Fruit fly (Drosophila melanogaster) whole organism, embryonic: Measurements from ENCODE around the gene SelG.

Experiments
- Antp ChIP-seq: fragments of 200-800 bp; sonication (Bioruptor generic); optimal IDR thresholded peaks from 3 replicates; lab custom pipeline; 2016; ENCODE audit warnings: missing biosample characterization, missing genetic modification characterization
- BEAF-32 ChIP-seq: fragments of 200-800 bp; sonication (Bioruptor generic); optimal IDR thresholded peaks from 3 replicates; lab custom pipeline; 2017; ENCODE audit warnings: missing biosample characterization, missing genetic modification characterization, mild to moderate bottlenecking, moderate library complexity, missing genetic modification reagents
- CG12299 ChIP-seq: fragments of 200-800 bp; sonication (Bioruptor generic); optimal IDR thresholded peaks from 2 replicates; lab custom pipeline; 2018; ENCODE audit warnings: missing biosample characterization, mild to moderate bottlenecking, missing genetic modification characterization
- CG12391 ChIP-seq: fragments of 200-800 bp; sonication (Bioruptor generic); optimal IDR thresholded peaks from 3 replicates; lab custom pipeline; 2018; ENCODE audit warnings: missing biosample characterization, mild to moderate bottlenecking, missing genetic modification characterization, moderate library complexity
- CG12769 ChIP-seq: fragments of 200-800 bp; sonication (Bioruptor generic); optimal IDR thresholded peaks from 2 replicates; lab custom pipeline; 2019; ENCODE audit warnings: missing biosample characterization, mild to moderate bottlenecking, missing genetic modification characterization, moderate library complexity
- CG14014 ChIP-seq: fragments of 200-800 bp; sonication (Bioruptor generic); IDR thresholded peaks from 2 replicates; pipeline ENCODE4 v1.3.6; 2022; ENCODE audit warnings: missing biosample characterization, missing genetic modification characterization
- CG15514 ChIP-seq: fragments of 200-800 bp; sonication (Bioruptor generic); optimal IDR thresholded peaks from 3 replicates; lab custom pipeline; 2017; ENCODE audit warnings: missing biosample characterization, missing genetic modification characterization, mild to moderate bottlenecking, moderate library complexity, missing genetic modification reagents
- CG1647 ChIP-seq: fragments of 200-800 bp; sonication (Bioruptor generic); optimal IDR thresholded peaks from 3 replicates; lab custom pipeline; 2016; ENCODE audit warnings: missing biosample characterization, missing genetic modification characterization
- CG17912 ChIP-seq: fragments of 200-800 bp; sonication (Bioruptor generic); optimal IDR thresholded peaks from 2 replicates; lab custom pipeline; 2018; ENCODE audit warnings: missing biosample characterization, mild to moderate bottlenecking, missing genetic modification characterization
- CG18262 ChIP-seq: fragments of 200-800 bp; optimal IDR thresholded peaks from 3 replicates; lab custom pipeline; 2019; ENCODE audit warnings: missing biosample characterization, mild to moderate bottlenecking, missing genetic modification characterization, moderate library complexity
- CG2116 ChIP-seq: fragments of 200-800 bp; sonication (Bioruptor generic); optimal IDR thresholded peaks from 3 replicates; lab custom pipeline; 2018; ENCODE audit warnings: missing biosample characterization, mild to moderate bottlenecking, missing genetic modification characterization
- CG33213 ChIP-seq: fragments of 200-800 bp; sonication (Bioruptor generic); optimal IDR thresholded peaks from 3 replicates; lab custom pipeline; 2016; ENCODE audit warnings: missing biosample characterization, missing genetic modification characterization
- CG3838 ChIP-seq: fragments of 200-800 bp; sonication (Bioruptor generic); optimal IDR thresholded peaks from 3 replicates; lab custom pipeline; 2016; ENCODE audit warnings: missing biosample characterization, missing genetic modification characterization
- CG6765 ChIP-seq: fragments of 200-800 bp; sonication (Bioruptor generic); optimal IDR thresholded peaks from 3 replicates; lab custom pipeline; 2017; ENCODE audit warnings: missing biosample characterization, mild to moderate bottlenecking, missing genetic modification characterization
- CG7357 ChIP-seq: fragments of 200-800 bp; sonication (Bioruptor generic); IDR thresholded peaks from 3 replicates; pipeline ENCODE4 v1.3.6; 2022; ENCODE audit warnings: missing biosample characterization, missing genetic modification characterization
- CG7372 ChIP-seq: fragments of 200-800 bp; sonication (Bioruptor generic); IDR thresholded peaks from 2 replicates; pipeline ENCODE4 v1.3.6; 2022; ENCODE audit warnings: missing biosample characterization, missing genetic modification characterization
- CG7928 ChIP-seq: fragments of 200-800 bp; sonication (Bioruptor generic); optimal IDR thresholded peaks from 2 replicates; lab custom pipeline; 2017; ENCODE audit warnings: missing biosample characterization, mild to moderate bottlenecking, missing genetic modification characterization
- CG9609 ChIP-seq: fragments of 200-800 bp; sonication (Bioruptor generic); optimal IDR thresholded peaks from 3 replicates; lab custom pipeline; 2016; ENCODE audit warnings: missing biosample characterization, missing genetic modification characterization
- Camta ChIP-seq: fragments of 200-800 bp; sonication (Bioruptor generic); optimal IDR thresholded peaks from 2 replicates; lab custom pipeline; 2016; ENCODE audit warnings: missing biosample characterization, missing genetic modification characterization
- Dad ChIP-seq: fragments of 200-800 bp; sonication (Bioruptor generic); optimal IDR thresholded peaks from 3 replicates; lab custom pipeline; 2016; ENCODE audit warnings: missing biosample characterization, missing genetic modification characterization
- Dp ChIP-seq: fragments of 200-800 bp; sonication (Bioruptor generic); optimal IDR thresholded peaks from 2 replicates; lab custom pipeline; 2018; ENCODE audit warnings: missing biosample characterization, mild to moderate bottlenecking, missing genetic modification characterization, moderate library complexity
- Drgx ChIP-seq: fragments of 200-800 bp; sonication (Bioruptor generic); IDR thresholded peaks from 2 replicates; pipeline ENCODE4 v1.3.6; 2022; ENCODE audit warnings: missing biosample characterization, missing genetic modification characterization
- E2f1 ChIP-seq: fragments of 200-800 bp; sonication (Bioruptor generic); IDR thresholded peaks from 2 replicates; pipeline ENCODE4 v1.3.6; 2022; ENCODE audit warnings: missing biosample characterization, missing genetic modification characterization
- GATAe ChIP-seq: fragments of 200-800 bp; sonication (Bioruptor generic); conservative IDR thresholded peaks from 2 replicates; pipeline ENCODE4 v1.3.6; 2022; ENCODE audit warnings: missing biosample characterization, missing genetic modification characterization
- Hsf ChIP-seq: fragments of 200-800 bp; sonication (Bioruptor generic); optimal IDR thresholded peaks from 3 replicates; lab custom pipeline; 2016; ENCODE audit warnings: missing biosample characterization, missing genetic modification characterization
- Max ChIP-seq: fragments of 200-800 bp; sonication (Bioruptor generic); optimal IDR thresholded peaks from 2 replicates; lab custom pipeline; 2016; ENCODE audit warnings: missing biosample characterization, mild to moderate bottlenecking, missing genetic modification characterization
- ac ChIP-seq: fragments of 200-800 bp; sonication (Bioruptor generic); optimal IDR thresholded peaks from 3 replicates; lab custom pipeline; 2017; ENCODE audit warnings: missing biosample characterization, mild to moderate bottlenecking, missing genetic modification characterization
- cato ChIP-seq: fragments of 200-800 bp; sonication (Bioruptor generic); optimal IDR thresholded peaks from 2 replicates; lab custom pipeline; 2016; ENCODE audit warnings: missing biosample characterization, missing genetic modification characterization, borderline replicate concordance
- chif ChIP-seq, 2 experiments: fragments of 200-800 bp; sonication (Bioruptor generic); optimal IDR thresholded peaks; 3 replicates each; lab custom pipeline; 2016; ENCODE audit warnings: missing biosample characterization in 2 of 2, missing genetic modification characterization in 2 of 2
- dmrt11E ChIP-seq: fragments of 200-800 bp; sonication (Bioruptor generic); optimal IDR thresholded peaks from 3 replicates; lab custom pipeline; 2018; ENCODE audit warnings: missing biosample characterization, mild to moderate bottlenecking, missing genetic modification characterization, moderate library complexity
- ems ChIP-seq: fragments of 200-800 bp; sonication (Bioruptor generic); optimal IDR thresholded peaks from 3 replicates; lab custom pipeline; 2016; ENCODE audit warnings: missing biosample characterization, missing genetic modification characterization
- eyg ChIP-seq: fragments of 200-800 bp; sonication (Bioruptor generic); optimal IDR thresholded peaks from 3 replicates; lab custom pipeline; 2016; ENCODE audit warnings: missing biosample characterization, missing genetic modification characterization
- fd3F ChIP-seq: fragments of 200-800 bp; sonication (Bioruptor generic); optimal IDR thresholded peaks from 2 replicates; lab custom pipeline; 2018; ENCODE audit warnings: missing biosample characterization, mild to moderate bottlenecking, missing genetic modification characterization, moderate library complexity
- gsb-n ChIP-seq: fragments of 200-800 bp; sonication (Bioruptor generic); optimal IDR thresholded peaks from 3 replicates; lab custom pipeline; 2018; ENCODE audit warnings: missing biosample characterization, mild to moderate bottlenecking, missing genetic modification characterization
- kah ChIP-seq: fragments of 200-800 bp; sonication (Bioruptor generic); optimal IDR thresholded peaks from 2 replicates; lab custom pipeline; 2018; ENCODE audit warnings: missing biosample characterization, mild to moderate bottlenecking, missing genetic modification characterization
- lilli ChIP-seq: fragments of 200-800 bp; sonication (Bioruptor generic); optimal IDR thresholded peaks from 3 replicates; lab custom pipeline; 2016; ENCODE audit warnings: missing biosample characterization, missing genetic modification characterization
- mirr ChIP-seq: fragments of 200-800 bp; sonication (Bioruptor generic); optimal IDR thresholded peaks from 3 replicates; lab custom pipeline; 2018; ENCODE audit warnings: missing biosample characterization, mild to moderate bottlenecking, missing genetic modification characterization
- mld ChIP-seq: fragments of 200-800 bp; sonication (Bioruptor generic); IDR thresholded peaks from 3 replicates; pipeline ENCODE4 v1.3.6; 2022; ENCODE audit warnings: missing biosample characterization, missing genetic modification characterization; ENCODE audit not compliant: partially characterized antibody
- nmo ChIP-seq: fragments of 200-800 bp; sonication (Bioruptor generic); optimal IDR thresholded peaks from 2 replicates; lab custom pipeline; 2018; ENCODE audit warnings: missing biosample characterization, mild to moderate bottlenecking, missing genetic modification characterization, moderate library complexity
- nom ChIP-seq: fragments of 200-800 bp; sonication (Bioruptor generic); optimal IDR thresholded peaks from 2 replicates; lab custom pipeline; 2017; ENCODE audit warnings: missing biosample characterization, missing genetic modification characterization, mild to moderate bottlenecking, moderate library complexity, missing genetic modification reagents
- p53 ChIP-seq: fragments of 200-800 bp; sonication (Bioruptor generic); optimal IDR thresholded peaks from 2 replicates; lab custom pipeline; 2016; ENCODE audit warnings: missing biosample characterization, missing genetic modification characterization
- pb ChIP-seq: fragments of 200-800 bp; sonication (Bioruptor generic); optimal IDR thresholded peaks from 3 replicates; lab custom pipeline; 2016; ENCODE audit warnings: missing biosample characterization, missing genetic modification characterization
- sc ChIP-seq, 3 experiments: fragments of >200 bp in 2 of 3; fragments of 200-800 bp in 1 of 3; sonication (Bioruptor generic) in 1 of 3; optimal IDR thresholded peaks; 2 replicates in 2 of 3; 3 replicates in 1 of 3; lab custom pipeline; 2017; ENCODE audit warnings: mild to moderate bottlenecking in 1 of 3, missing biosample characterization in 1 of 3, missing genetic modification characterization in 1 of 3, missing genetic modification reagents in 1 of 3
- so ChIP-seq: fragments of 200-800 bp; sonication (Bioruptor generic); IDR thresholded peaks from 3 replicates; pipeline ENCODE4 v1.3.6; 2022; ENCODE audit warnings: missing biosample characterization, missing genetic modification characterization
- sob ChIP-seq: fragments of 200-800 bp; sonication (Bioruptor generic); IDR thresholded peaks from 2 replicates; pipeline ENCODE4 v1.3.6; 2022; ENCODE audit warnings: missing biosample characterization, missing genetic modification characterization
- tll ChIP-seq, 2 experiments: fragments of 200-800 bp in 1 of 2; fragments of >200 bp in 1 of 2; sonication (Bioruptor generic) in 1 of 2; optimal IDR thresholded peaks; 2 replicates each; lab custom pipeline; 2017 to 2019; ENCODE audit warnings: missing biosample characterization in 2 of 2, missing genetic modification characterization in 2 of 2, mild to moderate bottlenecking in 1 of 2, moderate library complexity in 1 of 2
- unpg ChIP-seq: fragments of 200-800 bp; sonication (Bioruptor generic); optimal IDR thresholded peaks from 3 replicates; lab custom pipeline; 2018; ENCODE audit warnings: missing biosample characterization, mild to moderate bottlenecking, missing genetic modification characterization, moderate library complexity
- usp ChIP-seq: fragments of >200 bp; optimal IDR thresholded peaks from 2 replicates; lab custom pipeline; 2017; ENCODE audit warnings: missing biosample characterization, missing genetic modification characterization
- zfh1 ChIP-seq: fragments of 200-800 bp; sonication (Bioruptor generic); IDR thresholded peaks from 3 replicates; pipeline ENCODE4 v1.3.6; 2022; ENCODE audit warnings: missing biosample characterization, missing genetic modification characterization

Gene SelG

dm6 chrX:11854758-11855465 is 32.2 kb upstream of the SelG start, which contains the start of the genes CG10347 and ATP7 (continued):
- TF ChIP-seq Hsf (GFP tag; lab: Kevin White, UChicago) (peak; percentile 39), ac (GFP tag; lab: Kevin White, UChicago) (no peak), nom (GFP tag; lab: Kevin White, UChicago) (peak; percentile 47), CG15514 (GFP tag; lab: Kevin White, UChicago) (peak; percentile 63), CG14014 (GFP tag; lab: Robert Waterston, UW) (no peak), p53 (GFP tag; lab: Kevin White, UChicago) (peak; percentile 43), so (GFP tag; lab: Robert Waterston, UW) (no peak), Camta (GFP tag; lab: Kevin White, UChicago) (no peak), unpg (GFP tag; lab: Kevin White, UChicago) (no peak), BEAF-32 (peak; percentile 93), CG33213 (GFP tag; lab: Kevin White, UChicago) (no peak), nmo (GFP tag; lab: Kevin White, UChicago) (peak; percentile 47), CG2116 (GFP tag; lab: Kevin White, UChicago) (peak; percentile 83), CG18262 (tag; lab: Kevin White, UChicago) (peak; percentile 18), CG12299 (peak; percentile 34), ems (GFP tag; lab: Kevin White, UChicago) (peak; percentile 40), kah (GFP tag; lab: Kevin White, UChicago) (no peak), Drgx (GFP tag; lab: Robert Waterston, UW) (no peak), sob (0 out of 2 replicates have a peak, but pooled peaks have one; percentile 6), gsb-n (no peak), tll (GFP tag; optimal IDR thresholded peaks at IDR 0.05; lab: Kevin White, UChicago) (no peak), lilli (GFP tag; lab: Kevin White, UChicago) (peak; percentile 55), Dp (GFP tag; lab: Kevin White, UChicago) (peak; percentile 53), Max (peak; percentile 26), CG7928 (GFP tag; lab: Kevin White, UChicago) (no peak), CG3838 (GFP tag; lab: Kevin White, UChicago) (no peak), fd3F (no peak), CG12391 (tag; lab: Kevin White, UChicago) (peak; percentile 59), mld (GFP tag; lab: Robert Waterston, UW) (no peak; the same call in 2 of the 3 replicates), usp (GFP tag; lab: Kevin White, UChicago) (no peak), E2f1 (GFP tag; lab: Robert Waterston, UW) (no peak), cato (GFP tag; lab: Kevin White, UChicago) (no peak), CG9609 (GFP tag; lab: Kevin White, UChicago) (no peak), CG1647 (GFP tag; lab: Kevin White, UChicago) (no peak), pb (GFP tag; lab: Kevin White, UChicago) (no peak), CG17912 (no peak), CG7372 (GFP tag; lab: Robert Waterston, UW) (no peak), dmrt11E (tag; lab: Kevin White, UChicago) (no peak), Antp (GFP tag; lab: Kevin White, UChicago) (no peak), mirr (GFP tag; lab: Kevin White, UChicago) (no peak), chif (GFP tag; optimal IDR thresholded peaks at IDR 0.05; lab: Kevin White, UChicago) (no peak), CG6765 (no peak), CG12769 (tag; lab: Kevin White, UChicago) (peak; percentile 5), CG7357 (GFP tag; lab: Robert Waterston, UW) (no peak), GATAe (GFP tag; lab: Robert Waterston, UW) (no peak), Dad (GFP tag; lab: Kevin White, UChicago) (no peak), zfh1 (GFP tag; lab: Robert Waterston, UW) (no peak), sc (optimal IDR thresholded peaks at IDR 0.05; lab: Kevin White, UChicago) (no peak), sc (GFP tag; optimal IDR thresholded peaks at IDR 0.05; lab: Kevin White, UChicago) (no peak), eyg (GFP tag; lab: Kevin White, UChicago) (no peak)
